Worm (Caenorhabditis elegans) whole organism, young adult: Measurements from ENCODE around the gene clec-163.
"Not testable (repeated sequence)": the region's sequence is repeated elsewhere in the genome, so short reads cannot be mapped to it uniquely, and the experiment has no call there.

Source experiments
- F23B12.7 ChIP-seq: sonication (generic microtip); optimal IDR thresholded peaks from 2 replicates; lab custom pipeline; 2017; ENCODE audit warnings: missing genetic modification characterization, mild to moderate bottlenecking, missing compliant biosample characterization, antibody characterized with exemption, moderate library complexity; ENCODE audit not compliant: insufficient read depth
- F49E8.2 ChIP-seq: sonication (generic microtip); optimal IDR thresholded peaks from 3 replicates; lab custom pipeline; 2017; ENCODE audit warnings: missing genetic modification characterization, mild to moderate bottlenecking, missing compliant biosample characterization, antibody characterized with exemption, moderate library complexity; ENCODE audit not compliant: insufficient read depth
- K12H6.12 ChIP-seq: fragments of 200-800 bp; sonication (Bioruptor generic); optimal IDR thresholded peaks from 2 replicates; lab custom pipeline; 2018; ENCODE audit warnings: mild to moderate bottlenecking, missing genetic modification characterization, missing compliant biosample characterization
- ama-1 ChIP-seq, 3 experiments: fragments of 150-350 bp in 1 of 3; sonication (generic microtip) in 2 of 3; optimal IDR thresholded peaks; 2 replicates each; lab custom pipeline; 2014 to 2018; ENCODE audit warnings: missing biosample characterization in 2 of 3, missing genetic modification characterization in 2 of 3, missing genetic modification reagents in 2 of 3
- cebp-1 ChIP-seq, 2 experiments: fragments of 200-800 bp in 1 of 2; sonication (Bioruptor generic) in 1 of 2; sonication (generic microtip) in 1 of 2; IDR thresholded peaks in 1 of 2; optimal IDR thresholded peaks in 1 of 2; 2 replicates each; pipeline versions ENCODE4 v1.3.6 to Lab custom; 2017 to 2022; ENCODE audit warnings: missing compliant biosample characterization in 2 of 2, missing genetic modification characterization in 2 of 2, mild to moderate bottlenecking in 1 of 2, missing genetic modification reagents in 1 of 2, moderate library complexity in 1 of 2
- dpff-1 ChIP-seq: sonication (generic microtip); optimal IDR thresholded peaks from 2 replicates; lab custom pipeline; 2017; ENCODE audit warnings: mild to moderate bottlenecking, missing genetic modification characterization, missing compliant biosample characterization
- let-526 ChIP-seq: fragments of 200-800 bp; sonication (Bioruptor generic); IDR thresholded peaks from 2 replicates; pipeline ENCODE4 v1.3.6; 2022; ENCODE audit warnings: missing genetic modification reagents, missing genetic modification characterization, missing compliant biosample characterization
- mcd-1 ChIP-seq: fragments of 200-800 bp; sonication (Bioruptor generic); IDR thresholded peaks from 2 replicates; pipeline ENCODE4 v1.3.6; 2022; ENCODE audit warnings: missing genetic modification reagents, missing genetic modification characterization, missing compliant biosample characterization

DNA sequence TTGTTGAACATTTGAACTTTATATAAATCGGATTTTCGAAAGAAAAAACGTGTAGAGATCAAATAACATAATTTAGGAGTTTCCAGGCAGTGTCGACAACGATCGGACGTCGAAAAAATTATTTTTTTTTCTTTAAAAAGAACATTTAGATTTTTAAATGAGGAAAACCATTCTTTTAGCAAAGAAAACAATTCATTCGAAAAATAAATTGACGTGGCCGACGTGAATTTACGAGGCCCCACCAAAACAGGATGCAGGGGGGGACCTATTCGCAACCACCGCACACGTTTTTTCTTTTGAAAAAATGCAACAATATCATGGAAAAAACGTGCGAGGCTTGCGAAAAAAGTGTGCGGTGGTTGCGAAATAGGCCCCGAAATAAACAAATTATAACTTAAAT lies 44.1 kb upstream of the clec-163 start, which contains the start of gene enu-3.6:
- not testable (repeated sequence) for TF ChIP-seq F23B12.7 (tag; lab: Kevin White, UChicago); cebp-1 (GFP tag; IDR thresholded peaks at IDR 0.05; lab: Robert Waterston, UW); mcd-1 (GFP tag; lab: Robert Waterston, UW); let-526 (GFP tag; lab: Robert Waterston, UW); ama-1 (optimal IDR thresholded peaks at IDR 0.05; lab: Kevin White, UChicago); ama-1 (GFP tag; optimal IDR thresholded peaks at IDR 0.05; lab: Kevin White, UChicago); K12H6.12 (tag; lab: Kevin White, UChicago); dpff-1
- TF ChIP-seq cebp-1 (tag; optimal IDR thresholded peaks at IDR 0.05; lab: Kevin White, UChicago) = peak; percentile 68
- peak; percentile 39 for TF ChIP-seq F49E8.2 (tag; lab: Kevin White, UChicago)
